Fruit fly (Drosophila melanogaster): Measurements from ENCODE around the gene emc.

emc gene

DNA sequence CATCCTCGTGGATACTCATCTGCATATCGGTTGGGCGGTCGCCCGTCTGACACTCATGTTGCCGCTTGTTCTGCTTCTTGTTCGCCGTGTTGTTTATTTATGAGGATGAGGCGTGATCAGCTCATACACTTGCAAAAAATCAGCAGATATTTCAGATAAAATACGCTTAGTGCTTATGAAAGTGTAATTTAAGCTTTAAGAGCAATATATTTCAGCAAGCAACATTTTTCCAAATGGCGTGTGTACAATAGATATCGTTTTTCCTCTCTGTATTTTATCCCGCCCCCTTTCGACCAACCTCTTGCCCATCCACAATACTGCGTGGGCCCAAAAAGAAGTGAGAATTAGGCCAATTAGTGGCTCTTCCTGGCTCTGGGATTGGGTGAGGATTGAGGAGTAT is 23.0 kb downstream of the emc start (continued):
- TF ChIP-seq caup (GFP tag; optimal IDR thresholded peaks at IDR 0.05; ENCODE audit: severe bottlenecking) (no peak), Hr51 (GFP tag; optimal IDR thresholded peaks at IDR 0.05) (peak in 1 of 2 experiments; percentile 30), CG5245 (GFP tag; optimal IDR thresholded peaks at IDR 0.05) (peak; percentile 29), ash1 (GFP tag; optimal IDR thresholded peaks at IDR 0.05) (no peak), abd-A (tag; optimal IDR thresholded peaks at IDR 0.05) (no peak), eyg (GFP tag; optimal IDR thresholded peaks at IDR 0.05) (no peak), CG8765 (GFP tag; IDR thresholded peaks at IDR 0.05) (no peak), CG9727 (GFP tag; optimal IDR thresholded peaks at IDR 0.05) (no peak), z (GFP tag; IDR thresholded peaks at IDR 0.05) (0 out of 3 replicates have a peak, but pooled peaks have one; percentile 27), CG2120 (GFP tag; optimal IDR thresholded peaks at IDR 0.05) (no peak), pb (GFP tag; optimal IDR thresholded peaks at IDR 0.05) (no peak), CG17568 (GFP tag; optimal IDR thresholded peaks at IDR 0.05) (no peak), H15 (GFP tag; IDR thresholded peaks at IDR 0.05) (peak; percentile 67; the same call in 2 of the 3 replicates), gsb (GFP tag; IDR thresholded peaks at IDR 0.05) (no peak), CG2116 (GFP tag; optimal IDR thresholded peaks at IDR 0.05) (no peak), CG12769 (tag; optimal IDR thresholded peaks at IDR 0.05) (peak; percentile 11), dati (GFP tag; IDR thresholded peaks at IDR 0.05) (no peak), CG9797 (GFP tag; optimal IDR thresholded peaks at IDR 0.05) (no peak), Side (GFP tag; optimal IDR thresholded peaks at IDR 0.05) (peak; percentile 36), seq (GFP tag; IDR thresholded peaks at IDR 0.05) (no peak), klu (GFP tag; IDR thresholded peaks at IDR 0.05) (peak; percentile 31; the same call in 1 of the 2 replicates), Hmx (GFP tag; optimal IDR thresholded peaks at IDR 0.05) (no peak)

DNA sequence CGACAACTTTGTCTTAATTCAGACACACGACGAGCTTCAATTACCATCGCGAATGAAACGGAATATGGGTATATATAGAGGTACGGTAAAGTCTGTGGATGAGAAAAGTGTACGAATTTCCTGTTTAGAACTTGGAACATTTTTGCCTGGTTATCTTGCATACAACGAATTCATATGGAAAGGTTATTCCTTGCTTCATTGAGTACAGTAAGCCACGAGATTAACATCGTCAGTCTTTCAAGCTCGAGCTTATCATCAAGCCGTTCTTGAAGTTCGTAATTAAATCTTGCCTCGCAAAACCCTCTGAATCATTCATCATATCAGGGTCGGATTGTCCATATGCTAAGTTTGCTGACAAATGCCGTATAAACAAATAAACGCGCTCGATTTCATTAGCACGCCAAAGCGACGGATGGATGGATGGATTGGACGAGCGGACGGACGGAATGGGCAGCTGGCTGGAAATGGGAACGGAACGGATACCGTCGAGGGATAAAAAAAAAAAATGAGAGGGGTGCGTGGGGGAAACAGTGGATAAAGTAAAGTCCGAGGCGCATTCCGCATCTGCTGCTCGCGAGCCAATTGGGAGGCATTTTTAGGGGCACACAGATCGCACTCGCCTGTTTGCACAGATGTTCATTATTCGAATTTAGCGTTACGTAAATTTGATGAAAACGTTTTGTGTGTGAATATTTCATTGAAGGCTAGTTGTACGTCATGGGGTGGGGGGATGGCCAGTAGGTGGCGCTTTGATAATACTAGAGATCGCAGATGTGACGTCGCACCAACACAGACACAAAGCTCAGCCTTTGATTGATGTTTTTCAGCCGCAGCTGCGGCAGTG is 25.2 kb downstream of the emc start:
- TF ChIP-seq Doc2 (GFP tag; IDR thresholded peaks at IDR 0.05), result no peak
- peak; percentile 4 for TF ChIP-seq ftz-f1 (GFP tag; optimal IDR thresholded peaks at IDR 0.05)
- peak in 1 of 2 experiments; percentile 5 for TF ChIP-seq eve (GFP tag; optimal IDR thresholded peaks at IDR 0.05)
- no peak for TF ChIP-seq Sry-δ (GFP tag; optimal IDR thresholded peaks at IDR 0.05)
- TF ChIP-seq grau (tag; optimal IDR thresholded peaks at IDR 0.05), result peak; percentile 62
- TF ChIP-seq Pdp1 (GFP tag; optimal IDR thresholded peaks at IDR 0.05), result peak in 1 of 2 experiments; percentile 41
- TF ChIP-seq sd (tag; optimal IDR thresholded peaks at IDR 0.05), result peak; percentile 67
- TF ChIP-seq Med (GFP tag), result peak; percentile 43
- TF ChIP-seq ssp (GFP tag; IDR thresholded peaks at IDR 0.05), result 0 out of 2 replicates have a peak, but pooled peaks have one; percentile 7
- TF ChIP-seq CTCF (GFP tag; optimal IDR thresholded peaks at IDR 0.05), result peak; percentile 83
- peak; percentile 49 for TF ChIP-seq crol (GFP tag; IDR thresholded peaks at IDR 0.05)
- no peak for TF ChIP-seq pan (optimal IDR thresholded peaks at IDR 0.05)
- peak in 1 of 2 experiments; percentile 23 for TF ChIP-seq pan (GFP tag; optimal IDR thresholded peaks at IDR 0.05 in 1 of 2, IDR thresholded peaks at IDR 0.05 in 1 of 2)
- no peak for TF ChIP-seq schlank (tag; optimal IDR thresholded peaks at IDR 0.05)
- TF ChIP-seq chinmo (GFP tag; IDR thresholded peaks at IDR 0.05; ENCODE audit: partially characterized antibody), result 0 out of 4 replicates have a peak, but pooled peaks have one; percentile 32
- peak; percentile 6 for TF ChIP-seq da (GFP tag; optimal IDR thresholded peaks at IDR 0.05)

DNA sequence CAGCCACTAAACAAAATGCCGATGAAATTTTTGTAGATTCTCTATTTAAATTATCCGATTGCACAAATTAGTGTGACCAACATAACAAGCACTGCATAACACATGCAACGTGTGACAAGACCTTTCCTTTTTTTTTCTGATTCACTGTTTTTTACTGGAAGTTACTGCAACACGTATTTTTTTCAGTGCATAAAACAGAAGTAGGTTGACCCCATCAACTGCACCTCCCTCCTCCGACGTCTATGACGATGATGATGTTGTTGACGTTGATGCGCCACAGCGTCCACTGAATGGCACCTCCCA is 25.8 kb downstream of the emc start:
- no peak for TF ChIP-seq crol (GFP tag; IDR thresholded peaks at IDR 0.05)
- no peak for TF ChIP-seq CG2889 (GFP tag; IDR thresholded peaks at IDR 0.05)
- no peak for TF ChIP-seq pan (optimal IDR thresholded peaks at IDR 0.05)
- no peak for TF ChIP-seq pan (GFP tag; optimal IDR thresholded peaks at IDR 0.05 in 1 of 2, IDR thresholded peaks at IDR 0.05 in 1 of 2)
- no peak for TF ChIP-seq CG7786 (GFP tag; optimal IDR thresholded peaks at IDR 0.05)
- TF ChIP-seq CG14014 (GFP tag; IDR thresholded peaks at IDR 0.05), result no peak
- TF ChIP-seq CG2120 (GFP tag; optimal IDR thresholded peaks at IDR 0.05), result no peak
- no peak for TF ChIP-seq dimm (GFP tag; IDR thresholded peaks at IDR 0.05)
- TF ChIP-seq CG11696 (GFP tag; IDR thresholded peaks at IDR 0.05), result no peak
- TF ChIP-seq Doc3 (GFP tag; IDR thresholded peaks at IDR 0.05; ENCODE audit: partially characterized antibody), result no peak
- no peak for TF ChIP-seq CG34376 (GFP tag; optimal IDR thresholded peaks at IDR 0.05)
- TF ChIP-seq bbx (GFP tag; IDR thresholded peaks at IDR 0.05; ENCODE audit: partially characterized antibody), result no peak
- no peak for TF ChIP-seq Doc2 (GFP tag; IDR thresholded peaks at IDR 0.05)
- no peak for TF ChIP-seq salm (tag; optimal IDR thresholded peaks at IDR 0.05)
- TF ChIP-seq CG4854 (GFP tag; optimal IDR thresholded peaks at IDR 0.05), result no peak
- no peak for TF ChIP-seq Jarid2 (GFP tag; optimal IDR thresholded peaks at IDR 0.05)
